Fruit fly (Drosophila melanogaster) whole organism, prepupa: ENCODE measurements around the gene brwl.

Source experiments
- Blimp-1 ChIP-seq: fragments of 200-800 bp; sonication (Bioruptor generic); optimal IDR thresholded peaks from 3 replicates; lab custom pipeline; 2017; ENCODE audit warnings: missing biosample characterization, missing genetic modification characterization, mild to moderate bottlenecking, moderate library complexity, missing genetic modification reagents
- CG31627 ChIP-seq: fragments of 200-800 bp; sonication (Bioruptor generic); optimal IDR thresholded peaks from 3 replicates; lab custom pipeline; 2016; ENCODE audit warnings: missing biosample characterization, missing genetic modification characterization
- CG6854 ChIP-seq: fragments of 200-800 bp; sonication (Bioruptor generic); optimal IDR thresholded peaks from 2 replicates; lab custom pipeline; 2017; ENCODE audit warnings: missing biosample characterization, mild to moderate bottlenecking, missing genetic modification characterization
- CG8632 ChIP-seq: fragments of 200-800 bp; sonication (Bioruptor generic); optimal IDR thresholded peaks from 3 replicates; lab custom pipeline; 2016; ENCODE audit warnings: missing biosample characterization, missing genetic modification characterization
- Hr39 ChIP-seq: fragments of 200-800 bp; sonication (Bioruptor generic); optimal IDR thresholded peaks from 2 replicates; lab custom pipeline; 2016; ENCODE audit warnings: missing biosample characterization, missing genetic modification characterization
- Lpt ChIP-seq: fragments of 200-800 bp; sonication (Bioruptor generic); optimal IDR thresholded peaks from 3 replicates; lab custom pipeline; 2016; ENCODE audit warnings: missing biosample characterization, missing genetic modification characterization
- Sox102F ChIP-seq: fragments of 200-800 bp; sonication (Bioruptor generic); optimal IDR thresholded peaks from 2 replicates; lab custom pipeline; 2016; ENCODE audit warnings: missing biosample characterization, mild to moderate bottlenecking, missing genetic modification characterization
- esn ChIP-seq: fragments of 200-800 bp; sonication (Bioruptor generic); optimal IDR thresholded peaks from 2 replicates; lab custom pipeline; 2016; ENCODE audit warnings: missing biosample characterization, mild to moderate bottlenecking, missing genetic modification characterization, moderate library complexity
- fd59A ChIP-seq: fragments of 200-800 bp; sonication (Bioruptor generic); optimal IDR thresholded peaks from 2 replicates; lab custom pipeline; 2017; ENCODE audit warnings: missing biosample characterization, mild to moderate bottlenecking, missing genetic modification characterization, missing genetic modification reagents
- spab ChIP-seq: fragments of 200-800 bp; sonication (Bioruptor generic); optimal IDR thresholded peaks from 2 replicates; lab custom pipeline; 2017; ENCODE audit warnings: missing biosample characterization, mild to moderate bottlenecking, missing genetic modification characterization, missing genetic modification reagents
- vri ChIP-seq: fragments of 200-800 bp; sonication (Bioruptor generic); optimal IDR thresholded peaks from 3 replicates; lab custom pipeline; 2016; ENCODE audit warnings: missing biosample characterization, mild to moderate bottlenecking, missing genetic modification characterization

DNA sequence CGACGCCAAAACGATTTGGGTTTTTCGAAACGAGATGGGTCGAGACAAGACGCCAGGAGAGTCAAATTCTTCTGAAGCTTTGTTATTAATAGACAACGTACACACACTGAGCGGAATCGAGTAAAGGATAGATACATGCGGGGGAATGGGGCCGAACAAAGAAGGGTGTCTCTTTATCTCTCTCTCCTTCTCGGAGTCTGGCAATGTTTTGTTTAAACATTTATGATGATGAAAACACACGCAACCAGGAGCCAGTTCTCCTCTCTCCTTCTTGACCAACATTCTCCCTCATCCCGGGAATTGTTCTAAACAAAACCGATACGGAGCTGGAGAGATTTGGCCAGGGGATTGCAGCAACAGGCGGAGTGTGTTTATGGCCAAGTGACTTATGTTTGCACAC lies 10.8 kb upstream of the brwl start:
- no peak for TF ChIP-seq spab (GFP tag; lab: Kevin White, UChicago)
- TF ChIP-seq Lpt, result no peak
- TF ChIP-seq CG6854 (GFP tag; lab: Kevin White, UChicago), result no peak
- no peak for TF ChIP-seq CG8632 (GFP tag; lab: Kevin White, UChicago)
- no peak for TF ChIP-seq Blimp-1 (GFP tag; lab: Kevin White, UChicago)
- TF ChIP-seq Sox102F, result no peak
- no peak for TF ChIP-seq esn (GFP tag; lab: Kevin White, UChicago)
- no peak for TF ChIP-seq fd59A (GFP tag; lab: Kevin White, UChicago)
- TF ChIP-seq Hr39, result no peak
- no peak for TF ChIP-seq CG31627
- TF ChIP-seq vri (GFP tag; lab: Kevin White, UChicago), result no peak
